Worm (Caenorhabditis elegans) whole organism, mixed stage, embryonic: ENCODE results near the gene C11G6.2.

Source experiments
- M03D4.4 ChIP-seq: sonication (generic microtip); optimal IDR thresholded peaks from 2 replicates; lab custom pipeline; 2017; ENCODE audit warnings: mild to moderate bottlenecking, missing genetic modification characterization, missing compliant biosample characterization
- bed-3 ChIP-seq: fragments of 200-800 bp; sonication (Bioruptor generic); optimal IDR thresholded peaks from 3 replicates; lab custom pipeline; 2018; ENCODE audit warnings: mild to moderate bottlenecking, missing genetic modification characterization, moderate library complexity, missing compliant biosample characterization
- blmp-1 ChIP-seq: fragments of 150-350 bp; optimal IDR thresholded peaks from 2 replicates; lab custom pipeline; 2014; ENCODE audit warnings: missing biosample characterization, missing genetic modification characterization
- ceh-39 ChIP-seq: fragments of 150-350 bp; optimal IDR thresholded peaks from 2 replicates; lab custom pipeline; 2014; ENCODE audit warnings: missing biosample characterization, missing genetic modification characterization
- ceh-83 ChIP-seq: fragments of 200-800 bp; sonication (Bioruptor generic); optimal IDR thresholded peaks from 2 replicates; lab custom pipeline; 2018; ENCODE audit warnings: mild to moderate bottlenecking, missing genetic modification characterization, missing compliant biosample characterization
- ces-1 ChIP-seq: fragments of 150-350 bp; optimal IDR thresholded peaks from 2 replicates; lab custom pipeline; 2014; ENCODE audit warnings: missing biosample characterization, missing genetic modification reagents, missing genetic modification characterization
- cnd-1 ChIP-seq: fragments of 200-800 bp; sonication (Bioruptor generic); optimal IDR thresholded peaks from 2 replicates; lab custom pipeline; 2018; ENCODE audit warnings: mild to moderate bottlenecking, missing genetic modification characterization, missing compliant biosample characterization
- drap-1 ChIP-seq: fragments of 200-800 bp; sonication (Bioruptor generic); optimal IDR thresholded peaks from 3 replicates; lab custom pipeline; 2018; ENCODE audit warnings: mild to moderate bottlenecking, missing genetic modification characterization, missing compliant biosample characterization
- elt-1 ChIP-seq: sonication (generic microtip); optimal IDR thresholded peaks from 2 replicates; lab custom pipeline; 2017; ENCODE audit warnings: missing genetic modification characterization, mild to moderate bottlenecking, missing compliant biosample characterization, antibody characterized with exemption, moderate library complexity, borderline replicate concordance; ENCODE audit not compliant: insufficient read depth
- elt-3 ChIP-seq: fragments of 150-350 bp; optimal IDR thresholded peaks from 2 replicates; lab custom pipeline; 2014; ENCODE audit warnings: missing biosample characterization, missing genetic modification characterization
- flh-1 ChIP-seq: fragments of 200-800 bp; sonication (Bioruptor generic); optimal IDR thresholded peaks from 2 replicates; lab custom pipeline; 2018; ENCODE audit warnings: mild to moderate bottlenecking, missing genetic modification characterization, moderate library complexity, missing compliant biosample characterization
- ham-2 ChIP-seq: fragments of 200-800 bp; sonication (Bioruptor generic); optimal IDR thresholded peaks from 2 replicates; lab custom pipeline; 2018; ENCODE audit warnings: mild to moderate bottlenecking, missing genetic modification characterization, missing compliant biosample characterization
- hlh-1 ChIP-seq: fragments of 150-350 bp; optimal IDR thresholded peaks from 2 replicates; lab custom pipeline; 2014; ENCODE audit warnings: missing biosample characterization, missing genetic modification reagents, missing genetic modification characterization
- lin-13 ChIP-seq: fragments of 150-350 bp; optimal IDR thresholded peaks from 2 replicates; lab custom pipeline; 2014; ENCODE audit warnings: missing biosample characterization, missing genetic modification characterization
- lin-32 ChIP-seq: fragments of 200-800 bp; sonication (Bioruptor generic); optimal IDR thresholded peaks from 2 replicates; lab custom pipeline; 2018; ENCODE audit warnings: mild to moderate bottlenecking, missing genetic modification characterization, missing compliant biosample characterization
- lsy-2 ChIP-seq: fragments of 150-350 bp; optimal IDR thresholded peaks from 2 replicates; lab custom pipeline; 2014; ENCODE audit warnings: missing biosample characterization, missing genetic modification characterization
- mab-5 ChIP-seq: fragments of 150-350 bp; optimal IDR thresholded peaks from 2 replicates; lab custom pipeline; 2014; ENCODE audit warnings: missing biosample characterization, missing genetic modification characterization
- mep-1 ChIP-seq: fragments of 150-350 bp; optimal IDR thresholded peaks from 2 replicates; lab custom pipeline; 2017; ENCODE audit warnings: missing biosample characterization, missing genetic modification reagents, missing genetic modification characterization, inconsistent platforms
- mls-2 ChIP-seq: sonication (generic microtip); optimal IDR thresholded peaks from 2 replicates; lab custom pipeline; 2016; ENCODE audit warnings: mild to moderate bottlenecking, missing genetic modification characterization, moderate library complexity, missing compliant biosample characterization
- nhr-12 ChIP-seq: fragments of 150-350 bp; optimal IDR thresholded peaks from 2 replicates; lab custom pipeline; 2014; ENCODE audit warnings: missing biosample characterization, missing genetic modification characterization
- nhr-2 ChIP-seq: fragments of 150-350 bp; optimal IDR thresholded peaks from 2 replicates; lab custom pipeline; 2014; ENCODE audit warnings: missing biosample characterization, missing genetic modification characterization
- nhr-237 ChIP-seq: fragments of 150-350 bp; optimal IDR thresholded peaks from 2 replicates; lab custom pipeline; 2014; ENCODE audit warnings: missing biosample characterization, missing genetic modification characterization
- nhr-76 ChIP-seq: sonication (generic microtip); optimal IDR thresholded peaks from 2 replicates; lab custom pipeline; 2017; ENCODE audit warnings: missing biosample characterization, missing genetic modification characterization
- pha-4 ChIP-seq: fragments of 150-350 bp; optimal IDR thresholded peaks from 2 replicates; lab custom pipeline; 2018; ENCODE audit warnings: missing biosample characterization, missing genetic modification reagents, missing genetic modification characterization
- sem-2 ChIP-seq: fragments of 200-800 bp; sonication (Bioruptor generic); optimal IDR thresholded peaks from 2 replicates; lab custom pipeline; 2018; ENCODE audit warnings: mild to moderate bottlenecking, missing genetic modification characterization, missing compliant biosample characterization
- snpc-4 ChIP-seq: fragments of 150-350 bp; optimal IDR thresholded peaks from 2 replicates; lab custom pipeline; 2014; ENCODE audit warnings: missing biosample characterization, missing genetic modification characterization
- sptf-1 ChIP-seq: sonication (generic microtip); optimal IDR thresholded peaks from 2 replicates; lab custom pipeline; 2017; ENCODE audit warnings: mild to moderate bottlenecking, missing genetic modification characterization, moderate library complexity, missing compliant biosample characterization
- tbx-8 ChIP-seq: fragments of 200-800 bp; sonication (Bioruptor generic); optimal IDR thresholded peaks from 2 replicates; lab custom pipeline; 2018; ENCODE audit warnings: mild to moderate bottlenecking, missing genetic modification characterization, moderate library complexity, missing compliant biosample characterization
- unc-120 ChIP-seq: sonication (generic microtip); optimal IDR thresholded peaks from 2 replicates; lab custom pipeline; 2017; ENCODE audit warnings: missing genetic modification characterization, missing compliant biosample characterization; ENCODE audit not compliant: poor library complexity, severe bottlenecking
- unc-39 ChIP-seq: fragments of 150-350 bp; optimal IDR thresholded peaks from 2 replicates; lab custom pipeline; 2014; ENCODE audit warnings: missing biosample characterization, missing genetic modification characterization
- unc-62 ChIP-seq: fragments of 150-350 bp; optimal IDR thresholded peaks from 2 replicates; lab custom pipeline; 2014; ENCODE audit warnings: missing biosample characterization, missing genetic modification reagents, missing genetic modification characterization
- zip-8 ChIP-seq: fragments of 150-350 bp; optimal IDR thresholded peaks from 2 replicates; lab custom pipeline; 2014; ENCODE audit warnings: missing biosample characterization, missing genetic modification characterization
- ztf-11 ChIP-seq: fragments of 150-350 bp; optimal IDR thresholded peaks from 2 replicates; lab custom pipeline; 2014; ENCODE audit warnings: missing biosample characterization, missing genetic modification characterization

C11G6.2 gene

ce11 chrX:16366993-16367392, 38.6 kb downstream of the C11G6.2 start, which contains the start of gene ace-1:
Gene ace-1 (plus strand): TSS chrX:16367293.
- TF ChIP-seq blmp-1 (no peak), unc-39 (tag; lab: Kevin White, UChicago) (no peak), unc-62 (GFP tag; lab: Kevin White, UChicago) (no peak), sptf-1 (no peak), mep-1 (tag; lab: Kevin White, UChicago) (no peak), ceh-39 (tag; lab: Kevin White, UChicago) (no peak), nhr-12 (no peak), unc-120 (tag; lab: Kevin White, UChicago) (no peak), hlh-1 (no peak), snpc-4 (tag; lab: Kevin White, UChicago) (no peak), pha-4 (tag; lab: Kevin White, UChicago) (no peak), sem-2 (GFP tag; lab: Kevin White, UChicago) (no peak), lin-13 (tag; lab: Kevin White, UChicago) (no peak), flh-1 (no peak), lsy-2 (tag; lab: Kevin White, UChicago) (no peak)

DNA sequence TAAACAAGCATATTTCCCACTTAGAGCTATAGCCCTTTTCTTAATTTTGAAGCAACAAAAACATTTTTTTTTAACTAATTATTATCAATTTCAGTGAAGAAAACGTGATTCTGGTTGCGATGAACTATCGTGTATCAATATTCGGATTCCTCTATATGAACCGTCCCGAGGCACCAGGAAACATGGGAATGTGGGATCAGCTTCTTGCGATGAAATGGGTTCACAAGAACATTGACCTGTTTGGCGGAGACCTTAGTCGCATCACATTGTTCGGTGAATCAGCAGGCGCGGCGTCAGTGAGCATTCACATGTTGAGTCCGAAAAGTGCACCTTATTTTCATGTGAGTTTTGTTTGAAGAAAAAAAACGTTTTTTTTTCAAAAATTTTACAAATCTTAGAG, 40.5 kb downstream of the C11G6.2 start:
- TF ChIP-seq blmp-1 = no peak
- no peak for TF ChIP-seq mep-1 (tag; lab: Kevin White, UChicago)
- TF ChIP-seq sptf-1 = no peak
- no peak for TF ChIP-seq cnd-1
- TF ChIP-seq mab-5 (tag; lab: Kevin White, UChicago) = no peak
- no peak for TF ChIP-seq pha-4 (tag; lab: Kevin White, UChicago)
- no peak for TF ChIP-seq ceh-83 (GFP tag; lab: Kevin White, UChicago)
- TF ChIP-seq lin-32 = no peak
- no peak for TF ChIP-seq nhr-237 (tag; lab: Kevin White, UChicago)
- TF ChIP-seq ztf-11 (tag; lab: Kevin White, UChicago) = no peak
- TF ChIP-seq mls-2 (tag; lab: Kevin White, UChicago) = no peak
- TF ChIP-seq elt-1 (tag; lab: Kevin White, UChicago) = no peak
- TF ChIP-seq zip-8 = no peak
- no peak for TF ChIP-seq hlh-1
- TF ChIP-seq bed-3 (GFP tag; lab: Kevin White, UChicago) = no peak
- TF ChIP-seq ces-1 (GFP tag; lab: Kevin White, UChicago) = no peak
- no peak for TF ChIP-seq unc-62 (GFP tag; lab: Kevin White, UChicago)
- no peak for TF ChIP-seq unc-120 (tag; lab: Kevin White, UChicago)
- TF ChIP-seq unc-39 (tag; lab: Kevin White, UChicago) = no peak
- no peak for TF ChIP-seq tbx-8 (GFP tag; lab: Kevin White, UChicago)

- TF ChIP-seq blmp-1 = no peak
- TF ChIP-seq ceh-83 (GFP tag; lab: Kevin White, UChicago) = no peak
- TF ChIP-seq elt-3 (tag; lab: Kevin White, UChicago) = no peak
- TF ChIP-seq mab-5 (tag; lab: Kevin White, UChicago) = no peak
- no peak for TF ChIP-seq mep-1 (tag; lab: Kevin White, UChicago)
- TF ChIP-seq ces-1 (GFP tag; lab: Kevin White, UChicago) = no peak
- TF ChIP-seq unc-120 (tag; lab: Kevin White, UChicago) = no peak
- TF ChIP-seq unc-39 (tag; lab: Kevin White, UChicago) = no peak
- no peak for TF ChIP-seq M03D4.4
These were observed 41.0 kb downstream of the C11G6.2 start for ce11 chrX:16369454-16369853.

ce11 chrX:16375807-16376638, 47.6 kb downstream of the C11G6.2 start, which contains the start of gene sur-7:
Gene sur-7 (plus strand): TSS chrX:16376588.
- TF ChIP-seq ceh-39 (tag; lab: Kevin White, UChicago) (no peak), ceh-83 (GFP tag; lab: Kevin White, UChicago) (no peak), blmp-1 (no peak), M03D4.4 (no peak), unc-62 (GFP tag; lab: Kevin White, UChicago) (no peak), elt-1 (tag; lab: Kevin White, UChicago) (no peak), mep-1 (tag; lab: Kevin White, UChicago) (no peak), nhr-2 (no peak), zip-8 (no peak), lin-32 (no peak), drap-1 (no peak), lin-13 (tag; lab: Kevin White, UChicago) (no peak), unc-39 (tag; lab: Kevin White, UChicago) (no peak), nhr-237 (tag; lab: Kevin White, UChicago) (no peak), nhr-12 (no peak), nhr-76 (tag; lab: Kevin White, UChicago) (no peak), ham-2 (no peak)
